Fruit fly (Drosophila melanogaster): ENCODE results near the gene Nepl8.

Gene Nepl8

DNA sequence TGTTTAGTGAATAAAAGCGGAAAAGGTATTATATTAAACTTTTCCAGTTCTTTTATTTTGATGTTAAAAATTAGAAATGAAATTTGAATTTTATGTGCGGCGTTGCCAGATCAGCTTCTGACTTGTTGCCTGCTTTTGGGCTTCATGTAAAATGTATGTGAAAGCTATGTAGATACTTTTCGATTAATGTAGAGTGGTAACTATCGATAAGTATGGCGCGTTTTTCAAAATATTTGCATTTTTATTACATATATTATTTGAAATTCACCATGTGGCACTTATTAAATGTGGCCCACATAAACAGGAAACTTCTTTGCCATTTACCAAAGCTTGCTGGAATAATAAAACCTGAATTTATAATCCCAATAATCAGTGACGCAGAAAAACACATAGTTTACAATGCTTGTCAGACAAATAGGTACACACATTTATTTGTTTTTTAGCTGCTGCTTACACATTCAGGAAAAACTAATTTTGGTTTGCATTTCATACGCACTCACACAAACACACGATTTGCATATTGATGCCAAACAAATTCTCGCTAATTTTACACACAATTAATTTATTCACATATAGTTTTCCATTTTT, 19.8 kb downstream of the Nepl8 start (continued):
- no peak for TF ChIP-seq hkb (optimal IDR thresholded peaks at IDR 0.05)
- no peak for TF ChIP-seq hkb (GFP tag; IDR thresholded peaks at IDR 0.05)
- no peak for TF ChIP-seq Meics (GFP tag; optimal IDR thresholded peaks at IDR 0.05)
- TF ChIP-seq trh (GFP tag; optimal IDR thresholded peaks at IDR 0.05): no peak
- no peak for TF ChIP-seq CG9932 (GFP tag; IDR thresholded peaks at IDR 0.05)
- peak; percentile 66 for TF ChIP-seq bbx (GFP tag; IDR thresholded peaks at IDR 0.05; ENCODE audit: partially characterized antibody)
- no peak for TF ChIP-seq B-H2 (GFP tag; optimal IDR thresholded peaks at IDR 0.05)
- TF ChIP-seq zen2 (GFP tag; IDR thresholded peaks at IDR 0.05; ENCODE audit: partially characterized antibody): 0 out of 3 replicates have a peak, but pooled peaks have one; percentile 18
- TF ChIP-seq NC2α (GFP tag; optimal IDR thresholded peaks at IDR 0.05): no peak
- TF ChIP-seq chn (GFP tag; optimal IDR thresholded peaks at IDR 0.05): no peak
- no peak for TF ChIP-seq CG3281 (GFP tag; optimal IDR thresholded peaks at IDR 0.05)
- TF ChIP-seq HLH4C (GFP tag; IDR thresholded peaks at IDR 0.05; ENCODE audit: partially characterized antibody): peak; percentile 62
- peak; percentile 7 for TF ChIP-seq CG13624 (GFP tag; optimal IDR thresholded peaks at IDR 0.05)
- TF ChIP-seq fd64A (GFP tag; optimal IDR thresholded peaks at IDR 0.05): no peak
- TF ChIP-seq HLH3B (GFP tag; IDR thresholded peaks at IDR 0.05): no peak
- no peak for TF ChIP-seq Antp (GFP tag; optimal IDR thresholded peaks at IDR 0.05)
- peak; percentile 83 for TF ChIP-seq Bgb (GFP tag; IDR thresholded peaks at IDR 0.05; ENCODE audit: partially characterized antibody)
- peak; percentile 71 for TF ChIP-seq tna (GFP tag; IDR thresholded peaks at IDR 0.05; ENCODE audit: partially characterized antibody)
- no peak for TF ChIP-seq Chrac-16 (GFP tag; optimal IDR thresholded peaks at IDR 0.05)
- TF ChIP-seq CG1603 (tag; optimal IDR thresholded peaks at IDR 0.05): peak; percentile 15
- TF ChIP-seq ssp (GFP tag; IDR thresholded peaks at IDR 0.05): no peak
- no peak for TF ChIP-seq Oaz (GFP tag; IDR thresholded peaks at IDR 0.05)
- TF ChIP-seq CG12236 (GFP tag; optimal IDR thresholded peaks at IDR 0.05): no peak
- TF ChIP-seq CG16813 (GFP tag; IDR thresholded peaks at IDR 0.05; ENCODE audit: partially characterized antibody): peak; percentile 65
- TF ChIP-seq BtbVII (GFP tag; optimal IDR thresholded peaks at IDR 0.05): no peak
- TF ChIP-seq Nf-YB (GFP tag; optimal IDR thresholded peaks at IDR 0.05): no peak
- no peak for TF ChIP-seq CG2199 (GFP tag; IDR thresholded peaks at IDR 0.05)
- peak; percentile 61 for TF ChIP-seq CTCF (GFP tag; optimal IDR thresholded peaks at IDR 0.05)
- TF ChIP-seq CG31365 (tag; optimal IDR thresholded peaks at IDR 0.05): no peak
- TF ChIP-seq Drgx (GFP tag; IDR thresholded peaks at IDR 0.05): no peak
- TF ChIP-seq btn (GFP tag; optimal IDR thresholded peaks at IDR 0.05): no peak
- no peak for TF ChIP-seq CG4820 (GFP tag; optimal IDR thresholded peaks at IDR 0.05)
- TF ChIP-seq hbn (GFP tag; IDR thresholded peaks at IDR 0.05; ENCODE audit: partially characterized antibody): peak; percentile 61
- TF ChIP-seq CG14667 (GFP tag; IDR thresholded peaks at IDR 0.05): no peak
- TF ChIP-seq Side (GFP tag; optimal IDR thresholded peaks at IDR 0.05): no peak
- TF ChIP-seq Hsf (GFP tag; optimal IDR thresholded peaks at IDR 0.05): no peak
- no peak for TF ChIP-seq Mrtf (GFP tag; IDR thresholded peaks at IDR 0.05)
- peak; percentile 73 for TF ChIP-seq BEAF-32 (GFP tag; optimal IDR thresholded peaks at IDR 0.05)
- peak; percentile 69 for TF ChIP-seq CG11696 (GFP tag; IDR thresholded peaks at IDR 0.05)
- no peak for TF ChIP-seq CG6175 (GFP tag; IDR thresholded peaks at IDR 0.05)
- TF ChIP-seq lola (GFP tag; optimal IDR thresholded peaks at IDR 0.05): no peak
- TF ChIP-seq CG8388 (GFP tag; optimal IDR thresholded peaks at IDR 0.05): no peak
- no peak for TF ChIP-seq sens-2 (GFP tag; IDR thresholded peaks at IDR 0.05)
- no peak for TF ChIP-seq da (GFP tag; optimal IDR thresholded peaks at IDR 0.05)
- TF ChIP-seq Hmr (GFP tag; optimal IDR thresholded peaks at IDR 0.05): no peak
- TF ChIP-seq HHEX (GFP tag; optimal IDR thresholded peaks at IDR 0.05): no peak
- no peak for TF ChIP-seq mld (GFP tag; IDR thresholded peaks at IDR 0.05; ENCODE audit: partially characterized antibody)
- no peak for TF ChIP-seq salm (tag; optimal IDR thresholded peaks at IDR 0.05)
- TF ChIP-seq gt (GFP tag; IDR thresholded peaks at IDR 0.05): 0 out of 2 replicates have a peak, but pooled peaks have one; percentile 16
- TF ChIP-seq Mes4 (GFP tag; optimal IDR thresholded peaks at IDR 0.05): no peak
- TF ChIP-seq CG3407 (GFP tag; optimal IDR thresholded peaks at IDR 0.05): no peak

All from whole organism, embryonic.